Worm (Caenorhabditis elegans): ENCODE data around the gene fbxb-59.

The fbxb-59 gene

ce11 chrV:20249438-20250120, 43.6 kb upstream of the fbxb-59 start, which contains the start of gene swsn-1 (continued):
- TF ChIP-seq nhr-11 (tag; optimal IDR thresholded peaks at IDR 0.05) (no peak), zfp-2 (tag; optimal IDR thresholded peaks at IDR 0.05) (no peak), mxl-3 (GFP tag; optimal IDR thresholded peaks at IDR 0.05) (peak; percentile 10), ceh-32 (tag; optimal IDR thresholded peaks at IDR 0.05; ENCODE audit: poor library complexity) (no peak), zip-2 (tag; optimal IDR thresholded peaks at IDR 0.05) (no peak), lin-38 (GFP tag; IDR thresholded peaks at IDR 0.05) (peak; percentile 42; the same call in 1 of the 2 replicates), Y48G9A.11 (GFP tag; IDR thresholded peaks at IDR 0.05) (no peak), F10B5.3 (tag; optimal IDR thresholded peaks at IDR 0.05) (no peak), snpc-1.2 (GFP tag; IDR thresholded peaks at IDR 0.05) (no peak), hif-1 (tag; optimal IDR thresholded peaks at IDR 0.05) (peak in 1 of 2 experiments; percentile 15), ceh-62 (tag; optimal IDR thresholded peaks at IDR 0.05) (no peak), nhr-48 (tag; optimal IDR thresholded peaks at IDR 0.05) (no peak), unc-130 (GFP tag; optimal IDR thresholded peaks at IDR 0.05) (no peak), nhr-42 (GFP tag; IDR thresholded peaks at IDR 0.05) (no peak), set-16 (GFP tag; IDR thresholded peaks at IDR 0.05) (no peak), lin-1 (GFP tag; IDR thresholded peaks at IDR 0.05) (no peak), ces-1 (GFP tag; optimal IDR thresholded peaks at IDR 0.05) (no peak), rbr-2 (tag; optimal IDR thresholded peaks at IDR 0.05) (peak; percentile 12), ama-1 (optimal IDR thresholded peaks at IDR 0.05) (no peak), saeg-2 (GFP tag; IDR thresholded peaks at IDR 0.05) (no peak), fkh-10 (GFP tag; optimal IDR thresholded peaks at IDR 0.05) (no peak), cey-2 (tag; optimal IDR thresholded peaks at IDR 0.05; ENCODE audit: borderline replicate concordance, insufficient read depth) (no peak), ceh-20 (GFP tag; IDR thresholded peaks at IDR 0.05) (no peak), nhr-237 (tag; optimal IDR thresholded peaks at IDR 0.05) (no peak), egl-43 (GFP tag; IDR thresholded peaks at IDR 0.05) (no peak), php-3 (GFP tag; IDR thresholded peaks at IDR 0.05) (no peak), nhr-41 (GFP tag; IDR thresholded peaks at IDR 0.05) (no peak), ZK546.5 (tag; optimal IDR thresholded peaks at IDR 0.05) (no peak), D1046.2 (GFP tag; IDR thresholded peaks at IDR 0.05) (no peak), Y5F2A.4 (GFP tag; optimal IDR thresholded peaks at IDR 0.05) (no peak), nhr-28 (tag; optimal IDR thresholded peaks at IDR 0.05) (peak; percentile 21), mxl-2 (GFP tag; conservative IDR thresholded peaks at IDR 0.05) (no peak), daf-12 (tag; optimal IDR thresholded peaks at IDR 0.05) (no peak), Y75B8A.6 (GFP tag; IDR thresholded peaks at IDR 0.05) (no peak), F26F4.8 (GFP tag; conservative IDR thresholded peaks at IDR 0.05) (no peak), hlh-30 (tag; optimal IDR thresholded peaks at IDR 0.05; ENCODE audit: insufficient read depth) (peak; percentile 79), nhr-76 (tag; optimal IDR thresholded peaks at IDR 0.05) (no peak), lin-29 (GFP tag; IDR thresholded peaks at IDR 0.05) (no peak), aly-2 (tag; optimal IDR thresholded peaks at IDR 0.05) (no peak), daf-8 (GFP tag; IDR thresholded peaks at IDR 0.05) (no peak), hlh-11 (tag; optimal IDR thresholded peaks at IDR 0.05) (no peak), daf-19 (GFP tag; conservative IDR thresholded peaks at IDR 0.05) (no peak), daf-16 (GFP tag; optimal IDR thresholded peaks at IDR 0.05) (no peak), daf-16 (tag; optimal IDR thresholded peaks at IDR 0.05) (peak; percentile 21), mdl-1 (tag; optimal IDR thresholded peaks at IDR 0.05) (peak in 1 of 2 experiments; percentile 57), ceh-28 (tag; optimal IDR thresholded peaks at IDR 0.05) (peak; percentile 11), arid-1 (GFP tag; conservative IDR thresholded peaks at IDR 0.05) (no peak), dmd-8 (GFP tag; IDR thresholded peaks at IDR 0.05) (no peak), ztf-7 (tag; optimal IDR thresholded peaks at IDR 0.05) (no peak), spr-3 (GFP tag; optimal IDR thresholded peaks at IDR 0.05) (no peak), T26A8.4 (GFP tag; IDR thresholded peaks at IDR 0.05) (no peak)

All from whole organism, L4 larva.